Worm (Caenorhabditis elegans): ENCODE data around the gene Y51A2D.21.

Gene Y51A2D.21

ce11 chrV:18586954-18587353 lies 15.3 kb downstream of the Y51A2D.21 start:
- TF ChIP-seq akir-1 (GFP tag; optimal IDR thresholded peaks at IDR 0.05) (no peak), nhr-120 (GFP tag; IDR thresholded peaks at IDR 0.05) (no peak), ztf-28 (GFP tag; IDR thresholded peaks at IDR 0.05) (no peak), B0035.1 (tag; optimal IDR thresholded peaks at IDR 0.05) (no peak), snpc-1.1 (tag; optimal IDR thresholded peaks at IDR 0.05; ENCODE audit: insufficient read depth) (no peak)

- TF ChIP-seq bed-1 (GFP tag; IDR thresholded peaks at IDR 0.05): no peak
- TF ChIP-seq madf-6 (GFP tag; IDR thresholded peaks at IDR 0.05): no peak
- no peak for TF ChIP-seq nhr-120 (GFP tag; IDR thresholded peaks at IDR 0.05)
- no peak for TF ChIP-seq Y53G8AR.9 (GFP tag; conservative IDR thresholded peaks at IDR 0.05)
- TF ChIP-seq egl-44 (GFP tag; IDR thresholded peaks at IDR 0.05): no peak
These were observed 16.3 kb downstream of the Y51A2D.21 start for ce11 chrV:18587936-18588335.

DNA sequence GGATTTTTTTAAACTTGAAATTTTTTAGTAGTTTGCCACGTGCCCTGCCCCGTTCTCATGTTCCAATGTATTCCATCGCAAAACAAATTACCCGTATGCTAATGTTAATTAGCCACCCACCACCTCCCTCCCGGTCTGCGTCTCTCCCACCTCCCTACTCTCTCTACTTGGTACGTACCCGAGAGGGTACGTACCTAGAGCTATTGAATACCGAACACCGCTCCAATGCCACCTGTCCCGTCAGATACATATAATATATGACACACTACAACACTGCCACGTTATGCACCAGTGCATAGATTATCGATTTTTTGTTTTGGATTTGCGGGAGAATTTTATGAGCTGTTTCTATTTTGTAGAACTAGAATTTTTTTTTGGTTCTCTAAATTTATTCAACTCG lies 18.0 kb downstream of the Y51A2D.21 start:
- no peak for TF ChIP-seq egl-44 (GFP tag; IDR thresholded peaks at IDR 0.05)
- no peak for TF ChIP-seq nhr-27 (tag; optimal IDR thresholded peaks at IDR 0.05)
- no peak for TF ChIP-seq chd-7 (tag; optimal IDR thresholded peaks at IDR 0.05)
- no peak for TF ChIP-seq lin-26 (GFP tag; IDR thresholded peaks at IDR 0.05)
- no peak for TF ChIP-seq madf-6 (GFP tag; IDR thresholded peaks at IDR 0.05)
- TF ChIP-seq madf-10 (tag; optimal IDR thresholded peaks at IDR 0.05): no peak
- TF ChIP-seq pbrm-1 (GFP tag; IDR thresholded peaks at IDR 0.05): no peak
- TF ChIP-seq tlf-1 (GFP tag; optimal IDR thresholded peaks at IDR 0.05): no peak
- TF ChIP-seq dpl-1 (GFP tag; optimal IDR thresholded peaks at IDR 0.05): no peak
- no peak for TF ChIP-seq K12H6.12 (tag; optimal IDR thresholded peaks at IDR 0.05)
- TF ChIP-seq pha-4 (tag; optimal IDR thresholded peaks at IDR 0.05): no peak
- no peak for TF ChIP-seq nhr-179 (tag; optimal IDR thresholded peaks at IDR 0.05)
- TF ChIP-seq attf-3 (GFP tag; conservative IDR thresholded peaks at IDR 0.05): no peak
- TF ChIP-seq dpff-1 (tag; optimal IDR thresholded peaks at IDR 0.05): no peak
- TF ChIP-seq K11D2.4 (GFP tag; IDR thresholded peaks at IDR 0.05): no peak
- no peak for TF ChIP-seq mel-28 (tag; optimal IDR thresholded peaks at IDR 0.05; ENCODE audit: borderline replicate concordance)
- no peak for TF ChIP-seq egl-18 (GFP tag; IDR thresholded peaks at IDR 0.05)
- no peak for TF ChIP-seq him-1 (tag; optimal IDR thresholded peaks at IDR 0.05)
- TF ChIP-seq D2030.7 (GFP tag; IDR thresholded peaks at IDR 0.05): no peak

- TF ChIP-seq C17E4.6 (GFP tag; IDR thresholded peaks at IDR 0.05) (no peak), madf-10 (tag; optimal IDR thresholded peaks at IDR 0.05) (no peak), rec-8 (tag; optimal IDR thresholded peaks at IDR 0.05) (no peak), ZK185.1 (tag; optimal IDR thresholded peaks at IDR 0.05; ENCODE audit: poor library complexity, severe bottlenecking) (no peak), somi-1 (GFP tag; optimal IDR thresholded peaks at IDR 0.05) (no peak), Y95B8A.8 (GFP tag; IDR thresholded peaks at IDR 0.05) (no peak), zfh-2 (GFP tag; conservative IDR thresholded peaks at IDR 0.05) (no peak), ztf-18 (tag; optimal IDR thresholded peaks at IDR 0.05) (no peak), hmg-1.2 (GFP tag; IDR thresholded peaks at IDR 0.05) (no peak), F57A8.1 (GFP tag; optimal IDR thresholded peaks at IDR 0.05) (no peak), F52B5.7 (tag; optimal IDR thresholded peaks at IDR 0.05) (no peak), ets-4 (GFP tag; optimal IDR thresholded peaks at IDR 0.05) (no peak), B0035.1 (tag; optimal IDR thresholded peaks at IDR 0.05) (no peak), sptf-2 (GFP tag; optimal IDR thresholded peaks at IDR 0.05) (no peak), let-526 (GFP tag; IDR thresholded peaks at IDR 0.05) (no peak), bed-2 (GFP tag; IDR thresholded peaks at IDR 0.05) (no peak)
These were observed 20.8 kb downstream of the Y51A2D.21 start, which contains the start of gene grdn-1 for ce11 chrV:18592448-18592847. Gene grdn-1 (plus strand): TSS chrV:18592748.

Measured in whole organism, young adult.